Fruit fly (Drosophila melanogaster) whole organism, embryonic: ENCODE data around the gene Neto.

Experiments
- Antp ChIP-seq: fragments of 200-800 bp; sonication (Bioruptor generic); optimal IDR thresholded peaks from 3 replicates; lab custom pipeline; 2016; ENCODE audit warnings: missing biosample characterization, missing genetic modification characterization
- BtbVII ChIP-seq: fragments of 200-800 bp; sonication (Bioruptor generic); optimal IDR thresholded peaks from 3 replicates; lab custom pipeline; 2017; ENCODE audit warnings: missing biosample characterization, mild to moderate bottlenecking, missing genetic modification characterization
- CG12104 ChIP-seq: fragments of 200-800 bp; sonication (Bioruptor generic); optimal IDR thresholded peaks from 3 replicates; lab custom pipeline; 2016; ENCODE audit warnings: missing biosample characterization, missing genetic modification characterization
- CG12299 ChIP-seq: fragments of 200-800 bp; sonication (Bioruptor generic); optimal IDR thresholded peaks from 2 replicates; lab custom pipeline; 2018; ENCODE audit warnings: missing biosample characterization, mild to moderate bottlenecking, missing genetic modification characterization
- CG15479 ChIP-seq: fragments of 200-800 bp; sonication (Bioruptor generic); optimal IDR thresholded peaks from 3 replicates; lab custom pipeline; 2019; ENCODE audit warnings: missing biosample characterization, mild to moderate bottlenecking, missing genetic modification characterization, moderate library complexity
- CG15696 ChIP-seq: fragments of 200-800 bp; sonication (Bioruptor generic); optimal IDR thresholded peaks from 2 replicates; lab custom pipeline; 2019; ENCODE audit warnings: missing biosample characterization, mild to moderate bottlenecking, missing genetic modification characterization, moderate library complexity
- CG17829 ChIP-seq: fragments of 200-800 bp; optimal IDR thresholded peaks from 2 replicates; lab custom pipeline; 2019; ENCODE audit warnings: missing biosample characterization, mild to moderate bottlenecking, missing genetic modification characterization, moderate library complexity
- CG31441 ChIP-seq: fragments of 200-800 bp; sonication (Bioruptor generic); IDR thresholded peaks from 2 replicates; pipeline ENCODE4 v1.3.6; 2022; ENCODE audit warnings: missing biosample characterization, missing genetic modification characterization
- CG32532 ChIP-seq: fragments of 200-800 bp; sonication (Bioruptor generic); IDR thresholded peaks from 2 replicates; pipeline ENCODE4 v1.3.6; 2022; ENCODE audit warnings: missing biosample characterization, missing genetic modification characterization
- CG3847 ChIP-seq: fragments of 200-800 bp; sonication (Bioruptor generic); IDR thresholded peaks from 2 replicates; pipeline ENCODE4 v1.3.6; 2022; ENCODE audit warnings: missing biosample characterization, missing genetic modification characterization
- CG3995 ChIP-seq: fragments of 200-800 bp; sonication (Bioruptor generic); optimal IDR thresholded peaks from 3 replicates; lab custom pipeline; 2016; ENCODE audit warnings: missing biosample characterization, missing genetic modification characterization
- CG4424 ChIP-seq: fragments of 200-800 bp; sonication (Bioruptor generic); optimal IDR thresholded peaks from 3 replicates; lab custom pipeline; 2016; ENCODE audit warnings: missing biosample characterization, missing genetic modification characterization
- CG7271 ChIP-seq: fragments of 200-800 bp; sonication (Bioruptor generic); optimal IDR thresholded peaks from 2 replicates; lab custom pipeline; 2018; ENCODE audit warnings: missing biosample characterization, mild to moderate bottlenecking, missing genetic modification characterization, moderate library complexity
- CG7987 ChIP-seq: fragments of 200-800 bp; sonication (Bioruptor generic); optimal IDR thresholded peaks from 2 replicates; lab custom pipeline; 2018; ENCODE audit warnings: missing biosample characterization, mild to moderate bottlenecking, missing genetic modification characterization, moderate library complexity
- Dek ChIP-seq: fragments of 200-800 bp; sonication (Bioruptor generic); optimal IDR thresholded peaks from 3 replicates; lab custom pipeline; 2019; ENCODE audit warnings: missing biosample characterization, mild to moderate bottlenecking, missing genetic modification characterization, moderate library complexity
- Dip3 ChIP-seq: fragments of 200-800 bp; sonication (Bioruptor generic); optimal IDR thresholded peaks from 3 replicates; lab custom pipeline; 2016; ENCODE audit warnings: missing biosample characterization, missing genetic modification characterization
- E2f2 ChIP-seq: fragments of 200-800 bp; sonication (Bioruptor generic); IDR thresholded peaks from 2 replicates; pipeline ENCODE4 v1.3.6; 2022; ENCODE audit warnings: missing biosample characterization, missing genetic modification characterization
- Eip74EF ChIP-seq, 2 experiments: fragments of 200-800 bp in 1 of 2; fragments of >200 bp in 1 of 2; sonication (Bioruptor generic) in 1 of 2; optimal IDR thresholded peaks; 2 replicates each; lab custom pipeline; 2017 to 2019; ENCODE audit warnings: missing biosample characterization in 2 of 2, missing genetic modification characterization in 2 of 2, mild to moderate bottlenecking in 1 of 2, moderate library complexity in 1 of 2
- Elba2 ChIP-seq: fragments of 200-800 bp; sonication (Bioruptor generic); optimal IDR thresholded peaks from 3 replicates; lab custom pipeline; 2016; ENCODE audit warnings: missing biosample characterization, missing genetic modification characterization
- Ets97D ChIP-seq: fragments of 200-800 bp; sonication (Bioruptor generic); optimal IDR thresholded peaks from 3 replicates; lab custom pipeline; 2016; ENCODE audit warnings: missing biosample characterization, missing genetic modification characterization
- Gsc ChIP-seq: fragments of 200-800 bp; sonication (Bioruptor generic); IDR thresholded peaks from 2 replicates; pipeline ENCODE4 v1.3.6; 2022; ENCODE audit warnings: missing biosample characterization, missing genetic modification characterization
- HHEX ChIP-seq: fragments of 200-800 bp; sonication (Bioruptor generic); optimal IDR thresholded peaks from 3 replicates; lab custom pipeline; 2017; ENCODE audit warnings: missing biosample characterization, mild to moderate bottlenecking, missing genetic modification characterization, missing genetic modification reagents
- MBD-R2 ChIP-seq: fragments of 200-800 bp; sonication (Bioruptor generic); IDR thresholded peaks from 2 replicates; pipeline ENCODE4 v1.3.6; 2022; ENCODE audit warnings: missing biosample characterization, missing genetic modification characterization
- MTF-1 ChIP-seq: fragments of 200-800 bp; sonication (Bioruptor generic); optimal IDR thresholded peaks from 2 replicates; lab custom pipeline; 2018; ENCODE audit warnings: missing biosample characterization, mild to moderate bottlenecking, missing genetic modification characterization, borderline replicate concordance
- Meics ChIP-seq: fragments of 200-800 bp; sonication (Bioruptor generic); optimal IDR thresholded peaks from 2 replicates; lab custom pipeline; 2017; ENCODE audit warnings: missing biosample characterization, mild to moderate bottlenecking, missing genetic modification characterization
- Myb ChIP-seq: fragments of 200-800 bp; sonication (Bioruptor generic); optimal IDR thresholded peaks from 2 replicates; lab custom pipeline; 2016; ENCODE audit warnings: missing biosample characterization, missing genetic modification characterization
- Oli ChIP-seq: fragments of 200-800 bp; sonication (Bioruptor generic); optimal IDR thresholded peaks from 2 replicates; lab custom pipeline; 2018; ENCODE audit warnings: missing biosample characterization, mild to moderate bottlenecking, missing genetic modification characterization, moderate library complexity
- Rx ChIP-seq: fragments of 200-800 bp; sonication (Bioruptor generic); IDR thresholded peaks from 2 replicates; pipeline ENCODE4 v1.3.6; 2022; ENCODE audit warnings: missing biosample characterization, missing genetic modification characterization
- Scr ChIP-seq: fragments of 200-800 bp; sonication (Bioruptor generic); IDR thresholded peaks from 2 replicates; pipeline ENCODE4 v1.3.6; 2022; ENCODE audit warnings: missing biosample characterization, missing genetic modification characterization; ENCODE audit not compliant: partially characterized antibody
- Vsx1 ChIP-seq: fragments of 200-800 bp; sonication (Bioruptor generic); optimal IDR thresholded peaks from 2 replicates; lab custom pipeline; 2017; ENCODE audit warnings: missing biosample characterization, mild to moderate bottlenecking, missing genetic modification characterization, missing genetic modification reagents
- ara ChIP-seq: fragments of 200-800 bp; sonication (Bioruptor generic); IDR thresholded peaks from 2 replicates; pipeline ENCODE4 v1.3.6; 2022; ENCODE audit warnings: missing biosample characterization, missing genetic modification characterization
- bab2 ChIP-seq: fragments of 200-800 bp; sonication (Bioruptor generic); optimal IDR thresholded peaks from 2 replicates; lab custom pipeline; 2016; ENCODE audit warnings: missing biosample characterization, missing genetic modification characterization
- bowl ChIP-seq: fragments of 200-800 bp; sonication (Bioruptor generic); IDR thresholded peaks from 2 replicates; pipeline ENCODE4 v1.3.6; 2022; ENCODE audit warnings: missing biosample characterization, missing genetic modification characterization
- corto ChIP-seq: fragments of 200-800 bp; sonication (Bioruptor generic); optimal IDR thresholded peaks from 2 replicates; lab custom pipeline; 2016; ENCODE audit warnings: missing biosample characterization, mild to moderate bottlenecking, missing genetic modification characterization, moderate library complexity
- ewg ChIP-seq: fragments of 200-800 bp; sonication (Bioruptor generic); optimal IDR thresholded peaks from 3 replicates; lab custom pipeline; 2017; ENCODE audit warnings: mild to moderate bottlenecking, missing biosample characterization, missing genetic modification reagents, missing genetic modification characterization
- gcm2 ChIP-seq: fragments of 200-800 bp; sonication (Bioruptor generic); optimal IDR thresholded peaks from 2 replicates; lab custom pipeline; 2016; ENCODE audit warnings: missing biosample characterization, missing genetic modification characterization
- gsb-n ChIP-seq: fragments of 200-800 bp; sonication (Bioruptor generic); optimal IDR thresholded peaks from 3 replicates; lab custom pipeline; 2018; ENCODE audit warnings: missing biosample characterization, mild to moderate bottlenecking, missing genetic modification characterization
- hkb ChIP-seq, 2 experiments: fragments of 200-800 bp in 1 of 2; fragments of >200 bp in 1 of 2; sonication (Bioruptor generic) in 1 of 2; IDR thresholded peaks in 1 of 2; optimal IDR thresholded peaks in 1 of 2; 2 replicates each; pipeline versions ENCODE4 v1.3.6 to Lab custom; 2017 to 2022; ENCODE audit warnings: missing biosample characterization in 1 of 2, missing genetic modification characterization in 1 of 2
- ken ChIP-seq: fragments of 200-800 bp; sonication (Bioruptor generic); IDR thresholded peaks from 3 replicates; pipeline ENCODE4 v1.3.6; 2022; ENCODE audit warnings: missing biosample characterization, missing genetic modification characterization
- klu ChIP-seq: fragments of 200-800 bp; sonication (Bioruptor generic); IDR thresholded peaks from 2 replicates; pipeline ENCODE4 v1.3.6; 2022; ENCODE audit warnings: missing biosample characterization, missing genetic modification characterization
- lab ChIP-seq: fragments of 200-800 bp; sonication (Bioruptor generic); optimal IDR thresholded peaks from 3 replicates; lab custom pipeline; 2017; ENCODE audit warnings: missing biosample characterization, missing genetic modification characterization, mild to moderate bottlenecking, moderate library complexity, missing genetic modification reagents
- lilli ChIP-seq: fragments of 200-800 bp; sonication (Bioruptor generic); optimal IDR thresholded peaks from 3 replicates; lab custom pipeline; 2016; ENCODE audit warnings: missing biosample characterization, missing genetic modification characterization
- nerfin-2 ChIP-seq: fragments of 200-800 bp; sonication (Bioruptor generic); IDR thresholded peaks from 2 replicates; pipeline ENCODE4 v1.3.6; 2022; ENCODE audit warnings: missing biosample characterization, missing genetic modification characterization; ENCODE audit not compliant: partially characterized antibody
- pan ChIP-seq, 4 experiments: fragments of >200 bp in 3 of 4; fragments of 200-800 bp in 1 of 4; sonication (Bioruptor generic) in 1 of 4; optimal IDR thresholded peaks in 3 of 4; IDR thresholded peaks in 1 of 4; 2 replicates each; pipeline versions ENCODE4 v1.3.6 to Lab custom; 2017 to 2022; ENCODE audit warnings: missing biosample characterization in 2 of 4, missing genetic modification characterization in 2 of 4, mixed read lengths in 1 of 4
- rib ChIP-seq: fragments of 200-800 bp; sonication (Bioruptor generic); IDR thresholded peaks from 2 replicates; pipeline ENCODE4 v1.3.6; 2022; ENCODE audit warnings: missing biosample characterization, missing genetic modification characterization
- sim ChIP-seq: fragments of 200-800 bp; sonication (Bioruptor generic); IDR thresholded peaks from 2 replicates; pipeline ENCODE4 v1.3.6; 2022; ENCODE audit warnings: missing biosample characterization, missing genetic modification characterization
- sug ChIP-seq: fragments of 200-800 bp; optimal IDR thresholded peaks from 2 replicates; lab custom pipeline; 2019; ENCODE audit warnings: missing biosample characterization, mild to moderate bottlenecking, missing genetic modification characterization, moderate library complexity

The Neto gene

dm6 chrX:13563483-13564443 is 118.1 kb downstream of the Neto start, which contains the start of the genes CG46311 and Tpst (continued):
- TF ChIP-seq pan (optimal IDR thresholded peaks at IDR 0.05; lab: Kevin White, UChicago) (no peak), pan (GFP tag; optimal IDR thresholded peaks at IDR 0.05 in 1 of 2, IDR thresholded peaks at IDR 0.05 in 1 of 2) (peak in 1 of 2 experiments; percentile 71), CG4424 (peak; percentile 68), sug (tag; lab: Kevin White, UChicago) (no peak), klu (GFP tag; lab: Robert Waterston, UW) (no peak), lilli (peak; percentile 62), CG15696 (peak; percentile 74), Vsx1 (GFP tag; lab: Kevin White, UChicago) (no peak), MTF-1 (peak; percentile 37), bowl (GFP tag; lab: Robert Waterston, UW) (no peak), CG31441 (0 out of 2 replicates have a peak, but pooled peaks have one; percentile 42), Elba2 (GFP tag; lab: Kevin White, UChicago) (no peak), Dek (tag; lab: Kevin White, UChicago) (peak; percentile 49), ewg (GFP tag; lab: Kevin White, UChicago) (peak; percentile 23), CG3995 (no peak), Myb (peak; percentile 65), CG7271 (no peak), Oli (tag; lab: Kevin White, UChicago) (no peak), nerfin-2 (GFP tag; lab: Robert Waterston, UW) (no peak), lab (peak; percentile 42), bab2 (peak; percentile 72), CG12299 (tag; lab: Kevin White, UChicago) (peak; percentile 38), E2f2 (GFP tag; lab: Robert Waterston, UW) (peak; percentile 57), Meics (GFP tag; lab: Kevin White, UChicago) (peak; percentile 69), ken (peak; percentile 54; the same call in 1 of the 3 replicates), sim (GFP tag; lab: Robert Waterston, UW) (no peak), CG17829 (tag; lab: Kevin White, UChicago) (peak; percentile 70), CG32532 (GFP tag; lab: Robert Waterston, UW) (peak; percentile 86), CG12104 (GFP tag; lab: Kevin White, UChicago) (no peak), corto (GFP tag; lab: Kevin White, UChicago) (no peak), CG15479 (GFP tag; lab: Kevin White, UChicago) (no peak), gsb-n (no peak), Scr (GFP tag; lab: Robert Waterston, UW) (peak; percentile 39; the same call in 1 of the 2 replicates), CG3847 (GFP tag; lab: Robert Waterston, UW) (peak; percentile 79), rib (no peak), HHEX (GFP tag; lab: Kevin White, UChicago) (peak; percentile 37), BtbVII (GFP tag; lab: Kevin White, UChicago) (no peak), Dip3 (peak; percentile 47), ara (peak; percentile 58), Antp (GFP tag; lab: Kevin White, UChicago) (peak; percentile 71), Gsc (GFP tag; lab: Robert Waterston, UW) (no peak), Ets97D (GFP tag; lab: Kevin White, UChicago) (peak; percentile 78), hkb (optimal IDR thresholded peaks at IDR 0.05; lab: Kevin White, UChicago) (no peak), hkb (GFP tag; IDR thresholded peaks at IDR 0.05; lab: Robert Waterston, UW) (0 out of 2 replicates have a peak, but pooled peaks have one; percentile 25), Rx (GFP tag; lab: Robert Waterston, UW) (peak; percentile 21; the same call in 1 of the 2 replicates), MBD-R2 (GFP tag; lab: Robert Waterston, UW) (peak; percentile 52), CG7987 (GFP tag; lab: Kevin White, UChicago) (peak; percentile 2), gcm2 (no peak), Eip74EF (GFP tag; optimal IDR thresholded peaks at IDR 0.05; lab: Kevin White, UChicago) (no peak)
